Worm (Caenorhabditis elegans) whole organism, L2 larva: Measurements from ENCODE around the gene sars-1.

Source experiments
- alr-1 ChIP-seq: fragments of 150-350 bp; optimal IDR thresholded peaks from 2 replicates; lab custom pipeline; 2014; ENCODE audit warnings: missing biosample characterization, missing genetic modification characterization
- ceh-82 ChIP-seq: fragments of 150-350 bp; optimal IDR thresholded peaks from 2 replicates; lab custom pipeline; 2014; ENCODE audit warnings: missing biosample characterization, missing genetic modification characterization
- mdl-1 ChIP-seq, 2 experiments: fragments of 150-350 bp in 1 of 2; sonication (generic microtip) in 1 of 2; optimal IDR thresholded peaks; 2 replicates each; lab custom pipeline; 2017; ENCODE audit warnings: missing biosample characterization in 2 of 2, missing genetic modification characterization in 2 of 2
- nhr-23 ChIP-seq: fragments of 150-350 bp; optimal IDR thresholded peaks from 2 replicates; lab custom pipeline; 2014; ENCODE audit warnings: missing biosample characterization, missing genetic modification reagents, missing genetic modification characterization
- nhr-237 ChIP-seq: fragments of 150-350 bp; optimal IDR thresholded peaks from 2 replicates; lab custom pipeline; 2014; ENCODE audit warnings: missing biosample characterization, missing genetic modification characterization
- zag-1 ChIP-seq: fragments of 150-350 bp; optimal IDR thresholded peaks from 2 replicates; lab custom pipeline; 2014; ENCODE audit warnings: missing biosample characterization, missing genetic modification characterization

- no peak for TF ChIP-seq zag-1 (tag; lab: Kevin White, UChicago)
- TF ChIP-seq mdl-1 (tag; optimal IDR thresholded peaks at IDR 0.05; lab: Kevin White, UChicago) = no peak
- TF ChIP-seq alr-1 (tag; lab: Kevin White, UChicago) = no peak
- TF ChIP-seq nhr-23 (tag; lab: Kevin White, UChicago) = no peak
- TF ChIP-seq ceh-82 = no peak
- TF ChIP-seq nhr-237 (tag; lab: Kevin White, UChicago) = no peak
Measured at ce11 chrIV:10016977-10017376, 13.5 kb downstream of the sars-1 start, which contains the start of gene ent-7.
